Worm (Caenorhabditis elegans): ENCODE measurements around the gene dex-1.
A peak's percentile ranks its signal among the peaks of the same experiment; 100 is the strongest.

Gene dex-1

ce11 chrIII:5550193-5550592, 24.3 kb downstream of the dex-1 start:
- TF ChIP-seq fkh-3 (tag; optimal IDR thresholded peaks at IDR 0.05) (no peak), B0019.2 (GFP tag; conservative IDR thresholded peaks at IDR 0.05) (no peak), B0336.3 (GFP tag; IDR thresholded peaks at IDR 0.05) (no peak), ceh-58 (GFP tag; IDR thresholded peaks at IDR 0.05) (no peak), F33H1.4 (GFP tag; IDR thresholded peaks at IDR 0.05) (no peak), hmg-20 (GFP tag; IDR thresholded peaks at IDR 0.05) (no peak), atf-7 (tag; optimal IDR thresholded peaks at IDR 0.05) (no peak), C17E4.6 (GFP tag; IDR thresholded peaks at IDR 0.05) (no peak), mcd-1 (GFP tag; IDR thresholded peaks at IDR 0.05) (no peak)

DNA sequence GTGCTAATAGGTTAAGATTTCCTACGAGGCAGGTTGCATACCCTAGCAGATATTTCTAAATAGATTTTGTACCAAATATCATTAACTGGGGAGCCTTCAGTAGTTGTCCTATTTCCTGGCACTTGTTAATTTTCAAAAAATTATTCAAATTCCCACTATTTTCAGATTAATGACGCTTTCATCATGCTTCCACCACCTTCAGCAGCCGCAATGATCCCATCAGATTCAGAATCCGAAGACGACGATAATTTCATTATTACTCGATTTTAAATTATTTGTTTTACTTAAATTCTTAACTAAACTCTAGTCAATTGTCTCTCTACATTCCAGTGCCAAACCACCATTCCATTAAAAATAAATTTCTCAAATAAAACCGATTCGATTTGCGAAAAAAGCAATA, 24.9 kb downstream of the dex-1 start:
- TF ChIP-seq fkh-3 (tag; optimal IDR thresholded peaks at IDR 0.05): no peak
- TF ChIP-seq ceh-79 (tag; optimal IDR thresholded peaks at IDR 0.05): no peak
- TF ChIP-seq lin-40 (tag; optimal IDR thresholded peaks at IDR 0.05): peak; percentile 29
- TF ChIP-seq tbp1 (GFP tag; optimal IDR thresholded peaks at IDR 0.05): no peak
- no peak for TF ChIP-seq unc-62 (GFP tag; optimal IDR thresholded peaks at IDR 0.05)
- no peak for TF ChIP-seq ccch-3 (GFP tag; optimal IDR thresholded peaks at IDR 0.05)
- peak; percentile 82 for TF ChIP-seq ama-1 (optimal IDR thresholded peaks at IDR 0.05)
- no peak for TF ChIP-seq ama-1 (GFP tag; optimal IDR thresholded peaks at IDR 0.05)
- TF ChIP-seq attf-3 (GFP tag; conservative IDR thresholded peaks at IDR 0.05): no peak; the same call in 1 of the 2 replicates
- TF ChIP-seq attf-6 (GFP tag; IDR thresholded peaks at IDR 0.05): no peak
- TF ChIP-seq athp-1 (tag; optimal IDR thresholded peaks at IDR 0.05): no peak
- TF ChIP-seq Y67H2A.10 (GFP tag; conservative IDR thresholded peaks at IDR 0.05): no peak
- peak; percentile 47 for TF ChIP-seq mel-28 (tag; optimal IDR thresholded peaks at IDR 0.05; ENCODE audit: borderline replicate concordance)
- peak; percentile 48 for TF ChIP-seq nhr-90 (tag; optimal IDR thresholded peaks at IDR 0.05)
- TF ChIP-seq F52B5.7 (tag; optimal IDR thresholded peaks at IDR 0.05): no peak
- TF ChIP-seq nhr-179 (tag; optimal IDR thresholded peaks at IDR 0.05): no peak
- no peak for TF ChIP-seq dox-1 (GFP tag; IDR thresholded peaks at IDR 0.05)
- TF ChIP-seq snpc-3.4 (tag; optimal IDR thresholded peaks at IDR 0.05): no peak
- 0 out of 2 replicates have a peak, but pooled peaks have one; percentile 34 for TF ChIP-seq cebp-1 (GFP tag; IDR thresholded peaks at IDR 0.05)
- TF ChIP-seq cebp-1 (tag; optimal IDR thresholded peaks at IDR 0.05): peak; percentile 72
- 0 out of 2 replicates have a peak, but pooled peaks have one; percentile 28 for TF ChIP-seq lir-1 (GFP tag; conservative IDR thresholded peaks at IDR 0.05)
- TF ChIP-seq ceh-40 (GFP tag; IDR thresholded peaks at IDR 0.05): no peak
- peak; percentile 78; the same call in 1 of the 2 replicates for TF ChIP-seq Y95B8A.8 (GFP tag; IDR thresholded peaks at IDR 0.05)
- TF ChIP-seq B0261.1 (tag; optimal IDR thresholded peaks at IDR 0.05): no peak
- no peak for TF ChIP-seq lag-1 (GFP tag; IDR thresholded peaks at IDR 0.05)
- TF ChIP-seq repo-1 (tag; optimal IDR thresholded peaks at IDR 0.05): peak; percentile 39
- no peak for TF ChIP-seq K12H6.12 (tag; optimal IDR thresholded peaks at IDR 0.05)
- TF ChIP-seq B0336.3 (GFP tag; IDR thresholded peaks at IDR 0.05): peak; percentile 82
- peak; percentile 54; the same call in 1 of the 2 replicates for TF ChIP-seq ekl-4 (GFP tag; IDR thresholded peaks at IDR 0.05)
- TF ChIP-seq hmg-1.2 (GFP tag; IDR thresholded peaks at IDR 0.05): no peak
- peak; percentile 43 for TF ChIP-seq madf-10 (tag; optimal IDR thresholded peaks at IDR 0.05)
- no peak for TF ChIP-seq Y53F4B.3 (GFP tag; IDR thresholded peaks at IDR 0.05)
- TF ChIP-seq madf-6 (GFP tag; IDR thresholded peaks at IDR 0.05): no peak
- TF ChIP-seq B0035.1 (tag; optimal IDR thresholded peaks at IDR 0.05): peak; percentile 9
- TF ChIP-seq Y53G8AR.9 (GFP tag; conservative IDR thresholded peaks at IDR 0.05): peak; percentile 63; the same call in 1 of the 2 replicates
- 0 out of 2 replicates have a peak, but pooled peaks have one; percentile 56 for TF ChIP-seq let-526 (GFP tag; IDR thresholded peaks at IDR 0.05)
- TF ChIP-seq hlh-12 (tag; optimal IDR thresholded peaks at IDR 0.05): no peak
- TF ChIP-seq efl-1 (GFP tag; optimal IDR thresholded peaks at IDR 0.05): no peak
- TF ChIP-seq nfyb-1 (GFP tag; IDR thresholded peaks at IDR 0.05): peak; percentile 44
- TF ChIP-seq ceh-91 (GFP tag; IDR thresholded peaks at IDR 0.05): no peak
- TF ChIP-seq ztf-26 (tag; optimal IDR thresholded peaks at IDR 0.05): no peak
- no peak for TF ChIP-seq F22D6.2 (tag; optimal IDR thresholded peaks at IDR 0.05)

Data from whole organism, young adult.